Worm (Caenorhabditis elegans) whole organism, L1 larva: Measurements from ENCODE around the gene chil-5.

ENCODE experiments used
- dpl-1 ChIP-seq, 3 experiments: fragments of 150-350 bp in 2 of 3; sonication (generic microtip) in 1 of 3; optimal IDR thresholded peaks; 2 replicates each; lab custom pipeline; 2014 to 2017; ENCODE audit warnings: missing biosample characterization in 3 of 3, missing genetic modification characterization in 3 of 3, missing genetic modification reagents in 3 of 3
- elt-2 ChIP-seq: sonication (generic microtip); optimal IDR thresholded peaks from 2 replicates; lab custom pipeline; 2016; ENCODE audit warnings: missing genetic modification characterization, mild to moderate bottlenecking, inconsistent platforms, missing compliant biosample characterization, missing genetic modification reagents
- lin-14 ChIP-seq: fragments of 200-800 bp; sonication (Bioruptor generic); optimal IDR thresholded peaks from 2 replicates; lab custom pipeline; 2018; ENCODE audit warnings: mild to moderate bottlenecking, missing genetic modification characterization, moderate library complexity, missing compliant biosample characterization
- lin-39 ChIP-seq: fragments of 150-350 bp; optimal IDR thresholded peaks from 2 replicates; lab custom pipeline; 2014; ENCODE audit warnings: missing biosample characterization, missing genetic modification reagents, missing genetic modification characterization

DNA sequence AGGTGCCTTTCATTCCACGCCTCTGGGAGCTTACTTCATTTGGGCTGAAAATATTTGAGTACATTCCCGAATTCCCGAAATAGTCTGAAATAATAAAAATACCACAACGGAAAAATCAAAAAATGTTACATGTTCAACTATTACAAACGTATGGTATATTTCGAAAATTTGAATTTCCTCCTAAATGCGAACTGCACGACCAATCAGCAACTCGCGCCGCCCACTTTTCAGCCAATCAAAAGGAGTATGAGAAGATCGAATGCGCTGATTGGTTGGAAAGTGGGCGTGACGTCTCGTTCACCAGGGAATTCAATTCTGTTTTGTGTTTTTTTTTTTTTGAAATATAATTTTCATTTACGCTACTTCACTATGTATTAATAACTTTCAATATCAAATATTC lies 9.2 kb upstream of the chil-5 start, which contains the start of gene old-1:
- TF ChIP-seq lin-14 (no peak), lin-39 (no peak), elt-2 (no peak), dpl-1 (GFP tag; optimal IDR thresholded peaks at IDR 0.05; lab: Kevin White, UChicago) (no peak)
